Fruit fly (Drosophila melanogaster) whole organism, embryonic: ENCODE data around the gene Nmdar1.
A peak's percentile ranks its signal among the peaks of the same experiment; 100 is the strongest.

ENCODE experiments used
- CG10543 ChIP-seq: fragments of 200-800 bp; sonication (Bioruptor generic); optimal IDR thresholded peaks from 3 replicates; lab custom pipeline; 2017; ENCODE audit warnings: missing biosample characterization, mild to moderate bottlenecking, missing genetic modification characterization, moderate library complexity
- CG11247 ChIP-seq: fragments of 200-800 bp; sonication (Bioruptor generic); IDR thresholded peaks from 2 replicates; pipeline ENCODE4 v1.3.6; 2022; ENCODE audit warnings: missing biosample characterization, missing genetic modification characterization
- CG12769 ChIP-seq: fragments of 200-800 bp; sonication (Bioruptor generic); optimal IDR thresholded peaks from 2 replicates; lab custom pipeline; 2019; ENCODE audit warnings: missing biosample characterization, mild to moderate bottlenecking, missing genetic modification characterization, moderate library complexity
- CG13624 ChIP-seq: fragments of 200-800 bp; sonication (Bioruptor generic); optimal IDR thresholded peaks from 2 replicates; lab custom pipeline; 2016; ENCODE audit warnings: missing biosample characterization, missing genetic modification characterization
- CG15011 ChIP-seq: fragments of 200-800 bp; sonication (Bioruptor generic); optimal IDR thresholded peaks from 3 replicates; lab custom pipeline; 2018; ENCODE audit warnings: missing biosample characterization, mild to moderate bottlenecking, missing genetic modification characterization
- CG15601 ChIP-seq: fragments of 200-800 bp; sonication (Bioruptor generic); optimal IDR thresholded peaks from 3 replicates; lab custom pipeline; 2019; ENCODE audit warnings: missing biosample characterization, mild to moderate bottlenecking, missing genetic modification characterization, moderate library complexity
- CG1647 ChIP-seq: fragments of 200-800 bp; sonication (Bioruptor generic); optimal IDR thresholded peaks from 3 replicates; lab custom pipeline; 2016; ENCODE audit warnings: missing biosample characterization, missing genetic modification characterization
- CG16813 ChIP-seq: fragments of 200-800 bp; sonication (Bioruptor generic); IDR thresholded peaks from 3 replicates; pipeline ENCODE4 v1.3.6; 2022; ENCODE audit warnings: missing biosample characterization, missing genetic modification characterization; ENCODE audit not compliant: partially characterized antibody
- CG17186 ChIP-seq: fragments of 200-800 bp; sonication (Bioruptor generic); optimal IDR thresholded peaks from 3 replicates; lab custom pipeline; 2017; ENCODE audit warnings: missing biosample characterization, missing genetic modification reagents, missing genetic modification characterization
- CG18599 ChIP-seq: fragments of 200-800 bp; sonication (Bioruptor generic); optimal IDR thresholded peaks from 3 replicates; lab custom pipeline; 2017; ENCODE audit warnings: missing biosample characterization, missing genetic modification characterization, mild to moderate bottlenecking, moderate library complexity, missing genetic modification reagents
- CG18764 ChIP-seq: fragments of 200-800 bp; sonication (Bioruptor generic); optimal IDR thresholded peaks from 3 replicates; lab custom pipeline; 2016; ENCODE audit warnings: missing biosample characterization, missing genetic modification characterization
- CG2116 ChIP-seq: fragments of 200-800 bp; sonication (Bioruptor generic); optimal IDR thresholded peaks from 3 replicates; lab custom pipeline; 2018; ENCODE audit warnings: missing biosample characterization, mild to moderate bottlenecking, missing genetic modification characterization
- CG34376 ChIP-seq: fragments of 200-800 bp; sonication (Bioruptor generic); optimal IDR thresholded peaks from 2 replicates; lab custom pipeline; 2018; ENCODE audit warnings: missing biosample characterization, mild to moderate bottlenecking, missing genetic modification characterization
- CG6175 ChIP-seq: fragments of 200-800 bp; sonication (Bioruptor generic); IDR thresholded peaks from 3 replicates; pipeline ENCODE4 v1.3.6; 2022; ENCODE audit warnings: missing biosample characterization, missing genetic modification characterization
- CG7786 ChIP-seq: fragments of 200-800 bp; sonication (Bioruptor generic); optimal IDR thresholded peaks from 2 replicates; lab custom pipeline; 2016; ENCODE audit warnings: missing biosample characterization, missing genetic modification characterization
- CG8944 ChIP-seq: fragments of 200-800 bp; sonication (Bioruptor generic); optimal IDR thresholded peaks from 3 replicates; lab custom pipeline; 2016; ENCODE audit warnings: missing biosample characterization, missing genetic modification characterization
- Dbx ChIP-seq: fragments of 200-800 bp; sonication (Bioruptor generic); IDR thresholded peaks from 3 replicates; pipeline ENCODE4 v1.3.6; 2022; ENCODE audit warnings: missing biosample characterization, missing genetic modification characterization
- GATAe ChIP-seq: fragments of 200-800 bp; sonication (Bioruptor generic); conservative IDR thresholded peaks from 2 replicates; pipeline ENCODE4 v1.3.6; 2022; ENCODE audit warnings: missing biosample characterization, missing genetic modification characterization
- Hey ChIP-seq: fragments of 200-800 bp; sonication (Bioruptor generic); optimal IDR thresholded peaks from 3 replicates; lab custom pipeline; 2018; ENCODE audit warnings: missing biosample characterization, mild to moderate bottlenecking, missing genetic modification characterization
- Hr78 ChIP-seq, 2 experiments: fragments of 200-800 bp in 1 of 2; fragments of >200 bp in 1 of 2; sonication (Bioruptor generic) in 1 of 2; optimal IDR thresholded peaks; 2 replicates each; lab custom pipeline; 2017 to 2019; ENCODE audit warnings: missing biosample characterization in 2 of 2, missing genetic modification characterization in 2 of 2, mild to moderate bottlenecking in 1 of 2, moderate library complexity in 1 of 2
- NC2β ChIP-seq: fragments of 200-800 bp; sonication (Bioruptor generic); optimal IDR thresholded peaks from 2 replicates; lab custom pipeline; 2016; ENCODE audit warnings: missing biosample characterization, missing genetic modification characterization
- Nf-YA ChIP-seq: fragments of 200-800 bp; sonication (Bioruptor generic); IDR thresholded peaks from 2 replicates; pipeline ENCODE4 v1.3.6; 2022; ENCODE audit warnings: missing biosample characterization, missing genetic modification characterization
- Pdp1 ChIP-seq, 2 experiments: fragments of 200-800 bp; sonication (Bioruptor generic); optimal IDR thresholded peaks; 3 replicates each; lab custom pipeline; 2016; ENCODE audit warnings: missing biosample characterization in 2 of 2, missing genetic modification characterization in 2 of 2, mild to moderate bottlenecking in 1 of 2, moderate library complexity in 1 of 2
- ara ChIP-seq: fragments of 200-800 bp; sonication (Bioruptor generic); IDR thresholded peaks from 2 replicates; pipeline ENCODE4 v1.3.6; 2022; ENCODE audit warnings: missing biosample characterization, missing genetic modification characterization
- bbx ChIP-seq: fragments of 200-800 bp; sonication (Bioruptor generic); IDR thresholded peaks from 2 replicates; pipeline ENCODE4 v1.3.6; 2022; ENCODE audit warnings: missing biosample characterization, missing genetic modification characterization; ENCODE audit not compliant: partially characterized antibody
- bowl ChIP-seq: fragments of 200-800 bp; sonication (Bioruptor generic); IDR thresholded peaks from 2 replicates; pipeline ENCODE4 v1.3.6; 2022; ENCODE audit warnings: missing biosample characterization, missing genetic modification characterization
- br ChIP-seq: fragments of >200 bp; optimal IDR thresholded peaks from 2 replicates; lab custom pipeline; 2017
- bsh ChIP-seq, 2 experiments: fragments of 200-800 bp; sonication (Bioruptor generic); optimal IDR thresholded peaks; 2 replicates each; lab custom pipeline; 2017 to 2018; ENCODE audit warnings: mild to moderate bottlenecking in 2 of 2, missing biosample characterization in 2 of 2, missing genetic modification characterization in 2 of 2, moderate library complexity in 1 of 2
- caup ChIP-seq: fragments of 200-800 bp; sonication (Bioruptor generic); optimal IDR thresholded peaks from 3 replicates; lab custom pipeline; 2017; ENCODE audit warnings: missing biosample characterization, mild to moderate bottlenecking, missing genetic modification characterization, moderate library complexity; ENCODE audit not compliant: severe bottlenecking
- chinmo ChIP-seq: fragments of 200-800 bp; sonication (Bioruptor generic); IDR thresholded peaks from 4 replicates; pipeline ENCODE4 v1.3.6; 2022; ENCODE audit warnings: missing biosample characterization, missing genetic modification characterization; ENCODE audit not compliant: partially characterized antibody
- crol ChIP-seq: fragments of 200-800 bp; sonication (Bioruptor generic); IDR thresholded peaks from 2 replicates; pipeline ENCODE4 v1.3.6; 2022; ENCODE audit warnings: missing biosample characterization, missing genetic modification characterization
- cwo ChIP-seq: fragments of 200-800 bp; sonication (Bioruptor generic); optimal IDR thresholded peaks from 3 replicates; lab custom pipeline; 2017; ENCODE audit warnings: missing biosample characterization, missing genetic modification characterization, mild to moderate bottlenecking, moderate library complexity, missing genetic modification reagents
- exex ChIP-seq: fragments of 200-800 bp; sonication (Bioruptor generic); optimal IDR thresholded peaks from 4 replicates; lab custom pipeline; 2018; ENCODE audit warnings: missing biosample characterization, mild to moderate bottlenecking, missing genetic modification characterization, moderate library complexity
- ftz-f1 ChIP-seq: fragments of 200-800 bp; sonication (Bioruptor generic); optimal IDR thresholded peaks from 2 replicates; lab custom pipeline; 2016; ENCODE audit warnings: missing biosample characterization, missing genetic modification characterization
- grau ChIP-seq: fragments of 200-800 bp; optimal IDR thresholded peaks from 3 replicates; lab custom pipeline; 2019; ENCODE audit warnings: missing biosample characterization, mild to moderate bottlenecking, missing genetic modification characterization, moderate library complexity
- grn ChIP-seq: fragments of 200-800 bp; sonication (Bioruptor generic); optimal IDR thresholded peaks from 3 replicates; lab custom pipeline; 2017; ENCODE audit warnings: missing biosample characterization, missing genetic modification characterization
- gsb ChIP-seq: fragments of 200-800 bp; sonication (Bioruptor generic); IDR thresholded peaks from 2 replicates; pipeline ENCODE4 v1.3.6; 2022; ENCODE audit warnings: missing biosample characterization, missing genetic modification characterization
- insv ChIP-seq, 2 experiments: fragments of 200-800 bp; sonication (Bioruptor generic); optimal IDR thresholded peaks; 3 replicates each; lab custom pipeline; 2016 to 2018; ENCODE audit warnings: missing biosample characterization in 2 of 2, missing genetic modification characterization in 2 of 2
- lab ChIP-seq: fragments of 200-800 bp; sonication (Bioruptor generic); optimal IDR thresholded peaks from 3 replicates; lab custom pipeline; 2017; ENCODE audit warnings: missing biosample characterization, missing genetic modification characterization, mild to moderate bottlenecking, moderate library complexity, missing genetic modification reagents
- mirr ChIP-seq: fragments of 200-800 bp; sonication (Bioruptor generic); optimal IDR thresholded peaks from 3 replicates; lab custom pipeline; 2018; ENCODE audit warnings: missing biosample characterization, mild to moderate bottlenecking, missing genetic modification characterization
- mld ChIP-seq: fragments of 200-800 bp; sonication (Bioruptor generic); IDR thresholded peaks from 3 replicates; pipeline ENCODE4 v1.3.6; 2022; ENCODE audit warnings: missing biosample characterization, missing genetic modification characterization; ENCODE audit not compliant: partially characterized antibody
- pan ChIP-seq, 4 experiments: fragments of >200 bp in 3 of 4; fragments of 200-800 bp in 1 of 4; sonication (Bioruptor generic) in 1 of 4; optimal IDR thresholded peaks in 3 of 4; IDR thresholded peaks in 1 of 4; 2 replicates each; pipeline versions ENCODE4 v1.3.6 to Lab custom; 2017 to 2022; ENCODE audit warnings: missing biosample characterization in 2 of 4, missing genetic modification characterization in 2 of 4, mixed read lengths in 1 of 4
- rib ChIP-seq: fragments of 200-800 bp; sonication (Bioruptor generic); IDR thresholded peaks from 2 replicates; pipeline ENCODE4 v1.3.6; 2022; ENCODE audit warnings: missing biosample characterization, missing genetic modification characterization
- sd ChIP-seq: fragments of 200-800 bp; sonication (Bioruptor generic); optimal IDR thresholded peaks from 3 replicates; lab custom pipeline; 2018; ENCODE audit warnings: missing biosample characterization, mild to moderate bottlenecking, missing genetic modification characterization, moderate library complexity
- slbo ChIP-seq: fragments of 200-800 bp; sonication (Bioruptor generic); IDR thresholded peaks from 2 replicates; pipeline ENCODE4 v1.3.6; 2022; ENCODE audit warnings: missing biosample characterization, missing genetic modification characterization
- so ChIP-seq: fragments of 200-800 bp; sonication (Bioruptor generic); IDR thresholded peaks from 3 replicates; pipeline ENCODE4 v1.3.6; 2022; ENCODE audit warnings: missing biosample characterization, missing genetic modification characterization
- stc ChIP-seq: fragments of 200-800 bp; sonication (Bioruptor generic); IDR thresholded peaks from 2 replicates; pipeline ENCODE4 v1.3.6; 2022; ENCODE audit warnings: missing biosample characterization, missing genetic modification characterization
- sug ChIP-seq: fragments of 200-800 bp; optimal IDR thresholded peaks from 2 replicates; lab custom pipeline; 2019; ENCODE audit warnings: missing biosample characterization, mild to moderate bottlenecking, missing genetic modification characterization, moderate library complexity
- wek ChIP-seq: fragments of 200-800 bp; sonication (Bioruptor generic); optimal IDR thresholded peaks from 3 replicates; lab custom pipeline; 2018; ENCODE audit warnings: missing biosample characterization, mild to moderate bottlenecking, missing genetic modification characterization, moderate library complexity

The Nmdar1 gene

dm6 chr3R:5497600-5497999 is 25.5 kb downstream of the Nmdar1 start:
- TF ChIP-seq Dbx (GFP tag; lab: Robert Waterston, UW): 0 out of 3 replicates have a peak, but pooled peaks have one; percentile 5
- TF ChIP-seq CG2116 (GFP tag; lab: Kevin White, UChicago): no peak
- no peak for TF ChIP-seq wek
- no peak for TF ChIP-seq rib (GFP tag; lab: Robert Waterston, UW)
- peak; percentile 5 for TF ChIP-seq CG10543 (GFP tag; lab: Kevin White, UChicago)
- peak; percentile 43 for TF ChIP-seq lab
- TF ChIP-seq Hey (tag; lab: Kevin White, UChicago): peak; percentile 64
- peak; percentile 56 for TF ChIP-seq ftz-f1 (GFP tag; lab: Kevin White, UChicago)
- TF ChIP-seq CG34376: peak; percentile 36
- peak; percentile 85 for TF ChIP-seq sug (tag; lab: Kevin White, UChicago)
- TF ChIP-seq CG1647 (GFP tag; lab: Kevin White, UChicago): no peak
- TF ChIP-seq CG12769 (tag; lab: Kevin White, UChicago): peak; percentile 47
- TF ChIP-seq mirr (GFP tag; lab: Kevin White, UChicago): peak; percentile 52
- 0 out of 3 replicates have a peak, but pooled peaks have one; percentile 43 for TF ChIP-seq so
- TF ChIP-seq bsh (GFP tag; optimal IDR thresholded peaks at IDR 0.05; lab: Kevin White, UChicago): no peak
- no peak for TF ChIP-seq CG15011 (GFP tag; lab: Kevin White, UChicago)
- TF ChIP-seq grn (GFP tag; lab: Kevin White, UChicago): peak; percentile 71
- peak; percentile 83 for TF ChIP-seq exex (tag; lab: Kevin White, UChicago)
- no peak for TF ChIP-seq CG16813 (GFP tag; lab: Robert Waterston, UW)
- peak; percentile 31 for TF ChIP-seq cwo (GFP tag; lab: Kevin White, UChicago)
- TF ChIP-seq sd (tag; lab: Kevin White, UChicago): peak; percentile 34
- TF ChIP-seq bbx: 0 out of 2 replicates have a peak, but pooled peaks have one; percentile 16
- peak; percentile 79 for TF ChIP-seq crol (GFP tag; lab: Robert Waterston, UW)
- TF ChIP-seq chinmo (GFP tag; lab: Robert Waterston, UW): 0 out of 4 replicates have a peak, but pooled peaks have one; percentile 11
- TF ChIP-seq slbo (GFP tag; lab: Robert Waterston, UW): no peak
- TF ChIP-seq Hr78 (GFP tag; optimal IDR thresholded peaks at IDR 0.05; lab: Kevin White, UChicago): peak in 1 of 2 experiments; percentile 8
- peak; percentile 12 for TF ChIP-seq CG18599 (GFP tag; lab: Kevin White, UChicago)
- no peak for TF ChIP-seq CG13624 (GFP tag; lab: Kevin White, UChicago)
- peak; percentile 34; the same call in 1 of the 2 replicates for TF ChIP-seq bowl
- TF ChIP-seq pan (optimal IDR thresholded peaks at IDR 0.05; lab: Kevin White, UChicago): no peak
- peak in 1 of 2 experiments; percentile 10 for TF ChIP-seq pan (GFP tag; optimal IDR thresholded peaks at IDR 0.05 in 1 of 2, IDR thresholded peaks at IDR 0.05 in 1 of 2)
- peak; percentile 41; the same call in 1 of the 2 replicates for TF ChIP-seq GATAe
- TF ChIP-seq Pdp1 (GFP tag; optimal IDR thresholded peaks at IDR 0.05; lab: Kevin White, UChicago): peak in 1 of 2 experiments; percentile 9
- peak; percentile 13; the same call in 1 of the 2 replicates for TF ChIP-seq CG11247 (GFP tag; lab: Robert Waterston, UW)

DNA sequence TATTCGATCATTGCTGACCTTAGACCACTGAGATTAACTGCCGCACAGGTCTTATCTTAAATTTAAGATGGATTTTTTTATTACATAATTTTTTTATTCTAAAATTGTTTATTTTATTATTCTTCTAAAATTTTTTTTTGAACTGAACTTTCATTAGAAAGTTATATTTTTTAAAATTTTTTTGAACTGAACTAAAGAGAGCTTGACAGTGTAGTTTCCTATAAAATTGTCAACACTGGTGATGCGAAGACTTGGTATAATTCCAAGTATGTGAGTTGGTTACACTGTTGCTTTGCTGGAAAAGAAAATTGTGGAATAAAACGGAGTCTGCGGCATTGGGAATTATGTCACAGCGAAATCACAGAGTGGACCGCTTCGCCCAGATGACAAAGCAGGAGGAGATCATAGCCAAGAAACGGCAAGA is 37.8 kb downstream of the Nmdar1 start, which contains the start of gene CG31550:
Gene CG31550 (plus strand): TSS at position 249 of the 424 bp plus-strand sequence.
- TF ChIP-seq caup (GFP tag; lab: Kevin White, UChicago) (peak; percentile 49), grau (tag; lab: Kevin White, UChicago) (peak; percentile 78), CG8944 (GFP tag; lab: Kevin White, UChicago) (peak; percentile 54), NC2β (GFP tag; lab: Kevin White, UChicago) (no peak), stc (GFP tag; lab: Robert Waterston, UW) (no peak; the same call in 1 of the 2 replicates), insv (GFP tag; optimal IDR thresholded peaks at IDR 0.05; lab: Kevin White, UChicago) (peak in 1 of 2 experiments; percentile 16), CG17186 (GFP tag; lab: Kevin White, UChicago) (no peak), br (lab: Kevin White, UChicago) (no peak), CG7786 (peak; percentile 62), CG18764 (peak; percentile 57), Nf-YA (GFP tag; lab: Robert Waterston, UW) (0 out of 2 replicates have a peak, but pooled peaks have one; percentile 8), CG6175 (GFP tag; lab: Robert Waterston, UW) (0 out of 3 replicates have a peak, but pooled peaks have one; percentile 59), CG15601 (no peak), ara (GFP tag; lab: Robert Waterston, UW) (peak; percentile 55; the same call in 1 of the 2 replicates), mld (GFP tag; lab: Robert Waterston, UW) (no peak), gsb (GFP tag; lab: Robert Waterston, UW) (no peak)
